Worm (Caenorhabditis elegans) whole organism, L1 larva: Measurements from ENCODE around the gene let-716.

ENCODE experiments used
- C16A3.4 ChIP-seq: fragments of 150-350 bp; optimal IDR thresholded peaks from 2 replicates; lab custom pipeline; 2014; ENCODE audit warnings: missing biosample characterization, missing genetic modification characterization
- C34B4.2 ChIP-seq: sonication (generic microtip); optimal IDR thresholded peaks from 2 replicates; lab custom pipeline; 2017; ENCODE audit warnings: mild to moderate bottlenecking, missing genetic modification characterization, missing compliant biosample characterization
- Y116A8C.19 ChIP-seq: sonication (generic microtip); optimal IDR thresholded peaks from 2 replicates; lab custom pipeline; 2016; ENCODE audit warnings: missing compliant biosample characterization, missing genetic modification characterization, borderline replicate concordance
- aha-1 ChIP-seq: fragments of 150-350 bp; optimal IDR thresholded peaks from 2 replicates; lab custom pipeline; 2014; ENCODE audit warnings: missing biosample characterization, missing genetic modification characterization
- alr-1 ChIP-seq: fragments of 200-800 bp; sonication (Bioruptor generic); optimal IDR thresholded peaks from 2 replicates; lab custom pipeline; 2018; ENCODE audit warnings: borderline replicate concordance, mild to moderate bottlenecking, missing genetic modification characterization, missing compliant biosample characterization
- ama-1 ChIP-seq: fragments of 150-350 bp; optimal IDR thresholded peaks from 2 replicates; lab custom pipeline; 2014
- blmp-1 ChIP-seq: fragments of 150-350 bp; optimal IDR thresholded peaks from 2 replicates; lab custom pipeline; 2014; ENCODE audit warnings: missing biosample characterization, missing genetic modification characterization
- ceh-63 ChIP-seq: fragments of 200-800 bp; sonication (Bioruptor generic); optimal IDR thresholded peaks from 2 replicates; lab custom pipeline; 2018; ENCODE audit warnings: mild to moderate bottlenecking, missing genetic modification characterization, missing compliant biosample characterization
- ceh-8 ChIP-seq: fragments of 200-800 bp; sonication (Bioruptor generic); optimal IDR thresholded peaks from 2 replicates; lab custom pipeline; 2018; ENCODE audit warnings: mild to moderate bottlenecking, missing genetic modification characterization, moderate library complexity, missing compliant biosample characterization
- ceh-82 ChIP-seq, 3 experiments: fragments of 150-350 bp in 1 of 3; sonication (generic microtip) in 2 of 3; optimal IDR thresholded peaks; 2 replicates each; lab custom pipeline; 2014 to 2017; ENCODE audit warnings: missing biosample characterization in 3 of 3, missing genetic modification characterization in 3 of 3
- ces-1 ChIP-seq: fragments of 150-350 bp; optimal IDR thresholded peaks from 2 replicates; lab custom pipeline; 2014; ENCODE audit warnings: missing biosample characterization, missing genetic modification reagents, missing genetic modification characterization
- dsc-1 ChIP-seq: sonication (generic microtip); optimal IDR thresholded peaks from 2 replicates; lab custom pipeline; 2016; ENCODE audit warnings: mild to moderate bottlenecking, missing genetic modification characterization, missing compliant biosample characterization
- egl-13 ChIP-seq: sonication (generic microtip); optimal IDR thresholded peaks from 2 replicates; lab custom pipeline; 2016; ENCODE audit warnings: missing genotype, missing genetic modification reagents, missing genetic modification characterization, missing compliant biosample characterization
- egl-27 ChIP-seq, 2 experiments: fragments of 150-350 bp in 1 of 2; sonication (generic microtip); optimal IDR thresholded peaks; 3 replicates each; lab custom pipeline; 2017 to 2018; ENCODE audit warnings: missing biosample characterization in 2 of 2, missing genetic modification characterization in 2 of 2, missing genetic modification reagents in 2 of 2
- fkh-10 ChIP-seq: sonication (generic microtip); optimal IDR thresholded peaks from 2 replicates; lab custom pipeline; 2017; ENCODE audit warnings: missing biosample characterization, missing genetic modification reagents, missing genetic modification characterization
- fkh-4 ChIP-seq: sonication (generic microtip); optimal IDR thresholded peaks from 2 replicates; lab custom pipeline; 2016; ENCODE audit warnings: missing compliant biosample characterization, missing genetic modification characterization, borderline replicate concordance
- fkh-8 ChIP-seq: sonication (generic microtip); optimal IDR thresholded peaks from 2 replicates; lab custom pipeline; 2016; ENCODE audit warnings: mild to moderate bottlenecking, missing genetic modification characterization, missing compliant biosample characterization
- fos-1 ChIP-seq: fragments of 150-350 bp; optimal IDR thresholded peaks from 2 replicates; lab custom pipeline; 2014; ENCODE audit warnings: missing biosample characterization, missing genetic modification characterization
- hlh-17 ChIP-seq: fragments of 200-800 bp; sonication (Bioruptor generic); optimal IDR thresholded peaks from 2 replicates; lab custom pipeline; 2018; ENCODE audit warnings: missing genetic modification characterization, mild to moderate bottlenecking, missing compliant biosample characterization, moderate library complexity, borderline replicate concordance
- hlh-4 ChIP-seq: sonication (generic microtip); optimal IDR thresholded peaks from 2 replicates; lab custom pipeline; 2016; ENCODE audit warnings: mild to moderate bottlenecking, missing genetic modification characterization, missing compliant biosample characterization
- hpl-2 ChIP-seq: fragments of 150-350 bp; optimal IDR thresholded peaks from 2 replicates; lab custom pipeline; 2014; ENCODE audit warnings: missing biosample characterization, missing genetic modification reagents, missing genetic modification characterization
- isw-1 ChIP-seq: fragments of 200-800 bp; sonication (Bioruptor generic); IDR thresholded peaks from 2 replicates; pipeline ENCODE4 v1.3.6; 2022; ENCODE audit warnings: missing genetic modification characterization, missing compliant biosample characterization
- jun-1 ChIP-seq: fragments of 150-350 bp; optimal IDR thresholded peaks from 2 replicates; lab custom pipeline; 2014; ENCODE audit warnings: missing biosample characterization, missing genetic modification reagents, missing genetic modification characterization
- lin-13 ChIP-seq: fragments of 150-350 bp; optimal IDR thresholded peaks from 2 replicates; lab custom pipeline; 2014; ENCODE audit warnings: missing biosample characterization, missing genetic modification reagents, missing genetic modification characterization
- lin-15B ChIP-seq: fragments of 150-350 bp; sonication (generic microtip); optimal IDR thresholded peaks from 3 replicates; lab custom pipeline; 2014; ENCODE audit warnings: missing biosample characterization, missing genetic modification characterization
- lir-3 ChIP-seq: sonication (generic microtip); optimal IDR thresholded peaks from 2 replicates; lab custom pipeline; 2016; ENCODE audit warnings: mild to moderate bottlenecking, missing genetic modification characterization, moderate library complexity, missing compliant biosample characterization; ENCODE audit not compliant: poor library complexity
- lsy-2 ChIP-seq, 2 experiments: fragments of 150-350 bp; optimal IDR thresholded peaks; 2 replicates each; lab custom pipeline; 2014; ENCODE audit warnings: missing biosample characterization in 2 of 2, missing genetic modification characterization in 2 of 2
- mab-9 ChIP-seq: fragments of 200-800 bp; sonication (Bioruptor generic); IDR thresholded peaks from 2 replicates; pipeline ENCODE4 v1.3.6; 2022; ENCODE audit warnings: missing genetic modification reagents, missing genetic modification characterization, missing compliant biosample characterization
- mdl-1 ChIP-seq, 2 experiments: fragments of 150-350 bp; optimal IDR thresholded peaks; 2 replicates each; lab custom pipeline; 2014 to 2017; ENCODE audit warnings: missing biosample characterization in 2 of 2, missing genetic modification characterization in 2 of 2, inconsistent platforms in 1 of 2
- mef-2 ChIP-seq: fragments of 150-350 bp; optimal IDR thresholded peaks from 2 replicates; lab custom pipeline; 2014; ENCODE audit warnings: missing biosample characterization, missing genetic modification characterization
- mep-1 ChIP-seq: fragments of 150-350 bp; optimal IDR thresholded peaks from 2 replicates; lab custom pipeline; 2014; ENCODE audit warnings: missing biosample characterization, missing genetic modification characterization
- nhr-20 ChIP-seq: sonication (generic microtip); optimal IDR thresholded peaks from 2 replicates; lab custom pipeline; 2016; ENCODE audit warnings: mild to moderate bottlenecking, missing genetic modification characterization, missing compliant biosample characterization
- nhr-71 ChIP-seq: sonication (generic microtip); optimal IDR thresholded peaks from 2 replicates; lab custom pipeline; 2016; ENCODE audit warnings: mild to moderate bottlenecking, missing genetic modification characterization, moderate library complexity, missing compliant biosample characterization
- nhr-76 ChIP-seq: sonication (generic microtip); optimal IDR thresholded peaks from 2 replicates; lab custom pipeline; 2017; ENCODE audit warnings: missing biosample characterization, missing genetic modification characterization
- pag-3 ChIP-seq: sonication (generic microtip); optimal IDR thresholded peaks from 2 replicates; lab custom pipeline; 2017; ENCODE audit warnings: missing genetic modification characterization, mild to moderate bottlenecking, missing compliant biosample characterization, antibody characterized with exemption, borderline replicate concordance; ENCODE audit not compliant: insufficient read depth
- rnt-1 ChIP-seq: sonication (generic microtip); optimal IDR thresholded peaks from 2 replicates; lab custom pipeline; 2016; ENCODE audit warnings: mild to moderate bottlenecking, missing genetic modification characterization, moderate library complexity, missing compliant biosample characterization
- skn-1 ChIP-seq: fragments of 150-350 bp; optimal IDR thresholded peaks from 2 replicates; lab custom pipeline; 2014; ENCODE audit warnings: missing biosample characterization, missing genetic modification characterization
- snpc-4 ChIP-seq: fragments of 150-350 bp; optimal IDR thresholded peaks from 2 replicates; lab custom pipeline; 2014; ENCODE audit warnings: missing biosample characterization, missing genetic modification characterization
- snu-23 ChIP-seq: sonication (generic microtip); optimal IDR thresholded peaks from 2 replicates; lab custom pipeline; 2016; ENCODE audit warnings: missing genetic modification characterization, missing compliant biosample characterization
- sptf-1 ChIP-seq: fragments of 150-350 bp; optimal IDR thresholded peaks from 2 replicates; lab custom pipeline; 2014; ENCODE audit warnings: missing biosample characterization, missing genetic modification characterization
- sup-37 ChIP-seq: fragments of 200-800 bp; sonication (Bioruptor generic); optimal IDR thresholded peaks from 2 replicates; lab custom pipeline; 2018; ENCODE audit warnings: mild to moderate bottlenecking, missing genetic modification characterization, missing compliant biosample characterization
- unc-130 ChIP-seq: fragments of 150-350 bp; optimal IDR thresholded peaks from 2 replicates; lab custom pipeline; 2017; ENCODE audit warnings: missing biosample characterization, missing genetic modification characterization, inconsistent platforms
- unc-62 ChIP-seq: fragments of 150-350 bp; optimal IDR thresholded peaks from 2 replicates; lab custom pipeline; 2014; ENCODE audit warnings: missing biosample characterization, missing genetic modification reagents, missing genetic modification characterization
- unc-86 ChIP-seq: sonication (generic microtip); optimal IDR thresholded peaks from 2 replicates; lab custom pipeline; 2016; ENCODE audit warnings: missing genetic modification characterization, missing compliant biosample characterization
- unc-98 ChIP-seq: fragments of 200-800 bp; sonication (Bioruptor generic); IDR thresholded peaks from 2 replicates; pipeline ENCODE4 v1.3.6; 2022; ENCODE audit warnings: missing genetic modification characterization, missing compliant biosample characterization
- zag-1 ChIP-seq: fragments of 150-350 bp; optimal IDR thresholded peaks from 2 replicates; lab custom pipeline; 2014; ENCODE audit warnings: missing biosample characterization, missing genetic modification characterization
- zip-4 ChIP-seq: fragments of 200-800 bp; sonication (Bioruptor generic); optimal IDR thresholded peaks from 2 replicates; lab custom pipeline; 2018; ENCODE audit warnings: mild to moderate bottlenecking, missing genetic modification characterization, moderate library complexity, missing compliant biosample characterization
- ztf-4 ChIP-seq: fragments of 150-350 bp; optimal IDR thresholded peaks from 2 replicates; lab custom pipeline; 2014; ENCODE audit warnings: missing biosample characterization, missing genetic modification characterization

let-716 gene

ce11 chrIII:6427205-6427604 lies 43.9 kb downstream of the let-716 start, which contains the start of gene C05D11.8:
Gene C05D11.8 (minus strand): TSS chrIII:6427305.
- TF ChIP-seq hpl-2 (no peak), unc-130 (tag; lab: Kevin White, UChicago) (no peak)
- TF ChIP-seq, all 84 proteins: peak for 0

- TF ChIP-seq mef-2 (no peak), nhr-20 (tag; lab: Kevin White, UChicago) (no peak), ces-1 (GFP tag; lab: Kevin White, UChicago) (no peak), egl-27 (tag; optimal IDR thresholded peaks at IDR 0.05; lab: Kevin White, UChicago) (no peak), rnt-1 (tag; lab: Kevin White, UChicago) (no peak), dsc-1 (no peak), pag-3 (no peak), jun-1 (no peak), sup-37 (GFP tag; lab: Kevin White, UChicago) (no peak), snu-23 (no peak), nhr-76 (tag; lab: Kevin White, UChicago) (no peak), alr-1 (tag; lab: Kevin White, UChicago) (no peak), C34B4.2 (no peak), unc-62 (GFP tag; lab: Kevin White, UChicago) (no peak), fkh-4 (tag; lab: Kevin White, UChicago) (no peak), fkh-10 (GFP tag; lab: Kevin White, UChicago) (no peak), aha-1 (tag; lab: Kevin White, UChicago) (no peak), ceh-63 (GFP tag; lab: Kevin White, UChicago) (no peak), lin-15B (tag; lab: Kevin White, UChicago) (no peak)
Observed at ce11 chrIII:6430834-6431233, 47.5 kb downstream of the let-716 start, which contains the start of gene popl-1. Gene popl-1 (minus strand): TSS chrIII:6430934.

- no peak for TF ChIP-seq fkh-4 (tag; lab: Kevin White, UChicago)
- TF ChIP-seq fkh-10 (GFP tag; lab: Kevin White, UChicago) = peak; percentile 62
- TF ChIP-seq mdl-1 (tag; optimal IDR thresholded peaks at IDR 0.05; lab: Kevin White, UChicago) = no peak
- no peak for TF ChIP-seq mef-2
- TF ChIP-seq unc-86 (tag; lab: Kevin White, UChicago) = peak; percentile 78
- no peak for TF ChIP-seq blmp-1 (tag; lab: Kevin White, UChicago)
- TF ChIP-seq fkh-8 (tag; lab: Kevin White, UChicago) = peak; percentile 44
- no peak for TF ChIP-seq snpc-4 (tag; lab: Kevin White, UChicago)
- peak; percentile 86 for TF ChIP-seq nhr-71
- no peak for TF ChIP-seq sptf-1 (tag; lab: Kevin White, UChicago)
- TF ChIP-seq hlh-17 = no peak
- TF ChIP-seq hpl-2 = no peak
- TF ChIP-seq pag-3 = no peak
- no peak for TF ChIP-seq mab-9
- TF ChIP-seq lin-13 (GFP tag; lab: Kevin White, UChicago) = peak; percentile 59
- TF ChIP-seq lir-3 (tag; lab: Kevin White, UChicago) = peak; percentile 61
- peak; percentile 57 for TF ChIP-seq ceh-8 (GFP tag; lab: Kevin White, UChicago)
- no peak for TF ChIP-seq Y116A8C.19 (tag; lab: Kevin White, UChicago)
- peak; percentile 97 for TF ChIP-seq mep-1 (tag; lab: Kevin White, UChicago)
- peak; percentile 87 for TF ChIP-seq ces-1 (GFP tag; lab: Kevin White, UChicago)
- peak; percentile 45 to 85 (median 60) for TF ChIP-seq ceh-82 (tag; optimal IDR thresholded peaks at IDR 0.05; lab: Kevin White, UChicago)
- TF ChIP-seq fos-1 (tag; lab: Kevin White, UChicago) = no peak
- TF ChIP-seq aha-1 (tag; lab: Kevin White, UChicago) = no peak
- peak; percentile 73 for TF ChIP-seq skn-1 (tag; lab: Kevin White, UChicago)
- no peak for TF ChIP-seq ama-1
- TF ChIP-seq C16A3.4 (tag; lab: Kevin White, UChicago) = peak; percentile 93
- TF ChIP-seq nhr-20 (tag; lab: Kevin White, UChicago) = peak; percentile 78
- no peak for TF ChIP-seq hlh-4 (tag; lab: Kevin White, UChicago)
- peak; percentile 49 for TF ChIP-seq ztf-4 (tag; lab: Kevin White, UChicago)
- TF ChIP-seq lsy-2 (tag; optimal IDR thresholded peaks at IDR 0.05; lab: Kevin White, UChicago) = peak; percentile 87 to 93
- TF ChIP-seq unc-98 = no peak
- TF ChIP-seq egl-13 (tag; lab: Kevin White, UChicago) = peak; percentile 64
- TF ChIP-seq isw-1 = peak; percentile 54
- no peak for TF ChIP-seq zag-1
- no peak for TF ChIP-seq zip-4 (GFP tag; lab: Kevin White, UChicago)
Observed at ce11 chrIII:6431766-6432228, 48.4 kb downstream of the let-716 start, which contains the start of the genes mrps-17 and txdc-9. Gene mrps-17 (minus strand): TSS chrIII:6431798. Gene txdc-9 (plus strand): TSS chrIII:6432178.
